Worm (Caenorhabditis elegans): ENCODE data around the gene che-12.
"Not testable (repeated sequence)": the region's sequence is repeated elsewhere in the genome, so short reads cannot be mapped to it uniquely, and the experiment has no call there.

The che-12 gene

DNA sequence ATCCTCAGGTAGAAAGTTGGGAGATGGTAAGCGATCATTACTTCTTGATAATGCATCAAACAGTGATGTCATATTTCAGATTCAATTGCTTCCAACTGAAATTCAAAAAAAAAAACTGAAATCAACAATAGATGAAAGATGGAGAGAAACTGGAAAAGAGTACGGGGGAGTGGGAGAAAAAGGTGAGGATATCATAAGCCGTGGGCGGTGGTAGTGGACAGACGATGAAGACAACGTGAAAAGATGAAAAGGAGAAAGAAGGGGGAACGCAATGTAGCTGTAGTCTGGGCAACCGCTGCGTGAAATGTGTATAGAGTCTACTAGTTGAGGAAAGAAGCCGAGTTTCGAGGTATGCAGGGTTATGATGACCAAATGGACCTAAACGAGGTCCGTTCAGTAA lies at the start of gene che-12:
Gene che-12 (minus strand): TSS at position 101 of the 400 bp plus-strand sequence.
- TF ChIP-seq dao-5 (tag; optimal IDR thresholded peaks at IDR 0.05), result no peak
- no peak for TF ChIP-seq him-1 (tag; optimal IDR thresholded peaks at IDR 0.05)
- no peak for TF ChIP-seq W03F9.2 (tag; optimal IDR thresholded peaks at IDR 0.05)

DNA sequence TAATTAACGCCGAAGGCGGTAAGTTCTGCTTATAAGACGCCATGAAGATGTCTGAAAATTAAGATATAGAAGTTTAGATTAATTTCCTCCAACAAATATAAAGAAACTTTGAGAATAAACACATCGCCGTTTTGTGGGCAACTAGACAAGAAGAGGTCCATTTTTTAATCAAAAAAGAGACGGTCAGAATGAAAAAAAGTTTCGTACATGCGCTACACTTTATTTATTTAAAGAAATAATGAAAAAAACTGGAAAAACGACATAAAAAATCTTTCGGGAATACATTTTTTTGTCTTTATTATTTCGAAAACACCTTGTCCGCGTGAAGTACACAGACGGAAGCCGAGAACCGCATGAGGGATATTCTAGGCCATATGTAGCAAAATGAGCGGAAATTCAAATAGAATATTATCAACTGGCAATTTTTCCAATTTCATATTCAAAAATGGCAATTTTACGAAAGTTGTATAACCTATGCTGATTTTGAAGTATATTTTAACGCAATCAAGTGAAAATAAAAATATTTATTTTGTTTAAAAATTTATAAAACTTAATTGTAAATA lies 48.7 kb upstream of the che-12 start, which contains the start of gene sluh-7:
Gene sluh-7 (minus strand): TSS at position 51 of the 563 bp plus-strand sequence.
- no peak for TF ChIP-seq dao-5 (tag; optimal IDR thresholded peaks at IDR 0.05)
- TF ChIP-seq him-1 (tag; optimal IDR thresholded peaks at IDR 0.05), result peak; percentile 32
- TF ChIP-seq W03F9.2 (tag; optimal IDR thresholded peaks at IDR 0.05), result peak; percentile 86

DNA sequence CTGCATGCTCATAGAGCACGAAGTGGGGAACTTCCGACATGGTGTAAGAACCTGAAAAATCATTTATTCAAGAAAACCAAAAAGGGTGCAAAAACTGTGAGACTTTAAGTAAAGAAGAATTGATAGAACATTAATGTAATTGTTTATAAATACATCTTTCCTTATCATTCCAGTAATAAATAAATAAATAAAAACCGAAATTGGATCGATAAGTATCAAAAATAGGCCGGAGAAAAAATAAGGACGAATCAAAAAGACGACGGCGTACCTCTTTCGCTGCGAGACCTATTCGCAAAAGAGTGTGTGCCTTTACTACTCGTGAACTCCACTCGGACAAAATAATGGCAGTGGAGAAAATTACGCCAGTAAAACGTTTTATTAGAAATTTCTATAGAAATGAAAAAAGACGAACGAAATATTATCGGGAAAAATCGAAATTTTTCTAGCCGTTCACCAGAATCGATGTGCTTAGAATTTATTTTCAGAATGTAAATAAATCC lies 45.8 kb upstream of the che-12 start, which contains the start of gene nol-56:
Gene nol-56 (minus strand): TSS at position 51 of the 500 bp plus-strand sequence.
- TF ChIP-seq dao-5 (tag; optimal IDR thresholded peaks at IDR 0.05), result no peak
- TF ChIP-seq him-1 (tag; optimal IDR thresholded peaks at IDR 0.05), result peak; percentile 28
- peak; percentile 93 for TF ChIP-seq W03F9.2 (tag; optimal IDR thresholded peaks at IDR 0.05)

DNA sequence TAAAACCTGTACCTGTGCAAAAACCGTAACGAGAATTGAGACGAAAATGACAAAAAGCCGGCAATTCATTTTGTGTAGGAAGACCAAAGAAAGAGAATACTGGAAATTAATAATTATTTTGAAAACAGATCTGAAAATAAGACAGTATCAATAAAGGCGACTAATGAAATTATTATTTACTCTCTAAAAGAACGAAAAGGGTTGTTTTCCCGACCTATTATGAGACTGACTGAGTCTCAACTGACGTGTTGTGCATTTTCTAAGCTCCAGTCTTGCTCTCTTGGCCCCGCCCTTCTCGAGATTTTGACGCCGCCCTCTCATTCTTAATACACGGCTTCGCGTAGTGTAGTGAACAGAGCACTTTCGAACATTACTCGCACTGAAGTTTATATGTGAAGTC lies 42.9 kb upstream of the che-12 start, which contains the start of gene K07C5.9:
Gene K07C5.9 (minus strand): TSS at position 101 of the 400 bp plus-strand sequence.
- TF ChIP-seq W03F9.2 (tag; optimal IDR thresholded peaks at IDR 0.05) (no peak), him-1 (tag; optimal IDR thresholded peaks at IDR 0.05) (no peak), dao-5 (tag; optimal IDR thresholded peaks at IDR 0.05) (no peak)

DNA sequence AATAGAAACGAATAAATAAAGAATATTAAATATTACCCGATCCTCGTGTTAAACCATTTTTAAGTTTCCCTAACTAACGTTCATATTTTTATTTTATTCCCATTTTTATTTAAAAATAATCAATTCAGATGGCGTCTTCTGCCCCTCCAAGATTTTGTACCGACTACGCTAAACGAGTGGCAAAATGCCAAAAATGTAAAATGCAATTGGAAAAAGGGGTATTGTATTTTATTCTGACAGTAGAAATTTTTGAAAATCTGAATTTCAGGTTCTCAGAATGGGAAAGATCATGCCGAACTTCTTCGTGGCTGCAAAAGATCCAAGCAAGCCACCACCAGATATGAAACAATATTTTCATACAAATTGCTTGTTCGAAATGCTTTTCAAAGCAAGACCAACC lies 35.7 kb upstream of the che-12 start, which contains the start of gene K07C5.3:
Gene K07C5.3 (plus strand): TSS at position 129 of the 400 bp plus-strand sequence.
- TF ChIP-seq him-1 (tag; optimal IDR thresholded peaks at IDR 0.05) (no peak), W03F9.2 (tag; optimal IDR thresholded peaks at IDR 0.05) (no peak), dao-5 (tag; optimal IDR thresholded peaks at IDR 0.05) (no peak)

DNA sequence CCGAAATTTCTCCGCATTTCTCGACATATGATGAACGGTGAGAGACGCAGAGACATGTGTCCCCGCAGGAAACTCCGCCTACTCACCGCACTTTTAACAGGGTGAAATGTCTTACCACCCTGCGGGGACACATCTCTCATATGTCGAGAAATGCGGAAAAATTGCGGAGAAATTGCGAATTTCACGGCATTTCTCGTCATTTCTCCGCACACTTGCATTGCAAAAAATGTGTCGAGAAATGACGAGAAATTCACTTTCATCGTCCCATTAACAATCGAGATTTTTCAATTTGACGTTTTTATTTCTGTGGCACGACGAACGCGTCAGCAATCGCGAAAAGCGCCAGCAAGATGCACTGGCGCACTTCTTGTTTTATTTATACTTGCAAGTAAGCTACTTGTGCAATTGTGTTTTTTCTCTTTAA lies 34.7 kb upstream of the che-12 start, which contains the start of gene K07C5.13:
Gene K07C5.13 (plus strand): TSS at position 151 of the 424 bp plus-strand sequence.
- TF ChIP-seq W03F9.2, dao-5, him-1 (tag; optimal IDR thresholded peaks at IDR 0.05): not testable (repeated sequence)

DNA sequence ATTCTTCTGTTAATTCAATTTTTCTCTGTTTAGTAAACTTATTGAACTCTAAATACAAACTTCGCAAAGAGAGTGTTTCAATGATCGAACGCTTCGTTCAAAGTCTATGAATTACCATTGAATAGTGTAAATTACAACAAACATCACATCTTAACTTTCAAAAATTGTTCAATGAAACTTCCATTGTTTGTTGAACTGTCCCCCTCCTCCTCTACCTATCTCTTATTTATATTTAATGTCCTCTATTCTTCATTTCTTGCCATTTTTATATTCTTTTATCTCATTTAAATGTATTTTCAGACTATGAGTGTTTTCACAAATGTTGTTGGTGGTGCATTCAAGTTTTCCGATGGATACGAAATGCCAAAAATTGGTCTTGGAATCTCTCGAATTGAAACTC lies 32.0 kb upstream of the che-12 start, which contains the start of gene K07C5.2:
Gene K07C5.2 (plus strand): TSS at position 301 of the 400 bp plus-strand sequence.
- no peak for TF ChIP-seq W03F9.2 (tag; optimal IDR thresholded peaks at IDR 0.05)
- no peak for TF ChIP-seq dao-5 (tag; optimal IDR thresholded peaks at IDR 0.05)
- no peak for TF ChIP-seq him-1 (tag; optimal IDR thresholded peaks at IDR 0.05)

DNA sequence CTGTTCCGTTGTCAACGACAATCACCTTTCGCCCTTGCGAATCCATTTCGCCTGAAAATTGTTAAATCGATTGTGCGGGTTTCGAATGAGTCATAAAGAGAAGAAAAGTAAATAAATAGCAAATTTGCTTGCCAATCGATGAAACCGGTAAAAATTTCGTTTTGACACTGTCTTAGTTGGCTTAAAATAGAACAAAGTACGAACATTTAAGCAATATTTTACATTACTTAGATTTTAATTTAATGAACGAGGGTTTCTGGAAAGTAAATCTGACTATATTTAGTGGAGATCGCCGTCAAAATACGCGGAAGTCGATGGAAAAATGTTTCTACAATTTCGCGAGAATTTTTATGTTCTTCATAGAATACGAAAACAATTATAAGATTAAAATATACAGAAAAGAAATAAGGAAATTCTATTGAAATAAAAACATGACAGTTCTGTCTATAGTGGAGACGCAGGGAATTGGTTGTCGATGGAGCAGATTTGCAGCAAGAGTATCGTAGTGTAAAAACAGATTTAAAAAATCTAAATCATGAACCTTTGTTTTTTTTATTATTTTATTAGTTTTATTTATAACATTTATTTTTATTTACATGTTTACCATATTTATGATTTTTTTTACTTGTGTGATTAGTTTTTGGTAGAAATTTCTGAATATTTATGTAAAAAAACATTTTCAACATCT lies 31.3 kb upstream of the che-12 start, which contains the start of gene arx-2:
Gene arx-2 (minus strand): TSS at position 51 of the 688 bp plus-strand sequence.
- TF ChIP-seq him-1 (tag; optimal IDR thresholded peaks at IDR 0.05), result no peak
- no peak for TF ChIP-seq dao-5 (tag; optimal IDR thresholded peaks at IDR 0.05)
- peak; percentile 90 for TF ChIP-seq W03F9.2 (tag; optimal IDR thresholded peaks at IDR 0.05)

DNA sequence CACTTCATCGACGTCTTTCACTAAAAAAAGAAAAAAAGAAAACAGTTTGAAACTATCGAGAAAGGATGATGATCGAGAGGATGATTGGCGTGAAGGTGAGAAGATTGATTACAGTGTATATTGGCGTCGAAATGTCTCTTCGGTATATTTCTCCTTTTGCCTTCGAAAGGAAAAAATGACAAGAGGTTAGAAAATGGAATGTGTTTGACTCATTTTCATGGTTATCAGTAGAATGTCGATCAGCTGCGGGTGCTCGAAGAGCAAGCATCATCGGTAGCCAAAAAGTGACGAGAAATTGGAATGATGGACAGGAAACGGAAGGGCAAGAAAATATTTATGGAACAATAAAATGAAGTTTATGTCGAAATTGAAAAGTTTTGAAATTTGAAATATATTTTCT lies 26.7 kb upstream of the che-12 start:
- TF ChIP-seq dao-5 (tag; optimal IDR thresholded peaks at IDR 0.05) (no peak), him-1 (tag; optimal IDR thresholded peaks at IDR 0.05) (no peak), W03F9.2 (tag; optimal IDR thresholded peaks at IDR 0.05) (no peak)

DNA sequence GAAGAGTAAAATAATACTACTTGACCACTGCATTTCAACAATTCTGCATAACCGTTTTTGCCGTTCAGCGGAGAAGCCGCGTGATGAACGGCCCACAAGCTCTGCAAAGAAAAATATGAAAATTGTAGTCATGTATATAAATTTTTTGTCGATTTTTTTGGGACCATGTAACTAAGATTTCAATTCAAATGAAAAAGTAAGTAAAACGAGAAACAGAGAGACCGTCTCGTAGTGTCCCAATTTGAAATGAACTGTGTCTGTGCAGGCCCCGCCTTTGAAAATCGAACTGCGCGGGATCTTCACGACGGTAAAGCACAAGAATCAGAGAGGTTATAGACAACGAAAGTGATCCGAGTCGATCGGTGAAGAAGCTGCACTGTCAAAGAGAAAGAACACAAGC lies 24.8 kb upstream of the che-12 start, which contains the start of gene crm-1:
Gene crm-1 (minus strand): TSS at position 101 of the 400 bp plus-strand sequence.
- TF ChIP-seq W03F9.2 (tag; optimal IDR thresholded peaks at IDR 0.05), result no peak
- TF ChIP-seq dao-5 (tag; optimal IDR thresholded peaks at IDR 0.05), result no peak
- no peak for TF ChIP-seq him-1 (tag; optimal IDR thresholded peaks at IDR 0.05)

DNA sequence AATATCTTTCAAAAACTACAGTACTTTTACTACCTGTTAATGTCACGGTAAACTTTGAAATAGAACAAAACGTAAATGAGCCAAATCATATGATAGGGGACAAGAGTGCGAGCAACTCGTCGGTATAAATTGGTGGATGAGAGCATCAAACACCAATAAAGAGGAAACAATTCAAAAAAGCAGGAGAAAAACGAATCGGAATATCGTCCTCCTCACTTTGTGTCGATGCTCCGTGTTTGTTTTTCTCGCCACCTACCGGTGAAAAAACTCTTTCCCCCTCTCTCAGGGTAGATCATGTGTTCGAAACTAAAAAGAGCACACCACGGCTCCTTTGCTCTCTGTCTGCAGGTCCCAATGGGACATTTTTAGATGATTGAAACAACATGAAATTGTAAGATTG lies 20.9 kb upstream of the che-12 start:
- TF ChIP-seq W03F9.2 (tag; optimal IDR thresholded peaks at IDR 0.05) (no peak), him-1 (tag; optimal IDR thresholded peaks at IDR 0.05) (no peak), dao-5 (tag; optimal IDR thresholded peaks at IDR 0.05) (no peak)

DNA sequence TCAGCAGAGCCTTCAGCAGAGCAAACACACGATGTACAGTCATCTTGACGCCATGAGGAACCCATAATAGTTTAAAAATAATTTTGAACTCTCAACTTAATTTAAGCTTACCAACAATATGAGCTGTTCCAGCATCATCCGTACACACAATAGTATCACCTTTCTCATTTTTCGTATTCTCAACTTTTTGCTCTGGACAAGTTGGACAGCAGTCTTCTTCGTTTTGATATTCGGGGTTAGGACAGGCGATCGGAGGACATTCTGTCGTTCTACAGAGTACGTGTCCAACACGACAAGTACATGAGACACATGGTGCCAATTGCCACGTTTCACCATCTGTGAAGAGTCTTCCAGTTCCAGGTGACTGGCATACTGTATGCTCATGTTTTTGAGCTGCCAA lies 16.4 kb upstream of the che-12 start:
- TF ChIP-seq dao-5 (tag; optimal IDR thresholded peaks at IDR 0.05) (no peak), W03F9.2 (tag; optimal IDR thresholded peaks at IDR 0.05) (no peak), him-1 (tag; optimal IDR thresholded peaks at IDR 0.05) (no peak)

DNA sequence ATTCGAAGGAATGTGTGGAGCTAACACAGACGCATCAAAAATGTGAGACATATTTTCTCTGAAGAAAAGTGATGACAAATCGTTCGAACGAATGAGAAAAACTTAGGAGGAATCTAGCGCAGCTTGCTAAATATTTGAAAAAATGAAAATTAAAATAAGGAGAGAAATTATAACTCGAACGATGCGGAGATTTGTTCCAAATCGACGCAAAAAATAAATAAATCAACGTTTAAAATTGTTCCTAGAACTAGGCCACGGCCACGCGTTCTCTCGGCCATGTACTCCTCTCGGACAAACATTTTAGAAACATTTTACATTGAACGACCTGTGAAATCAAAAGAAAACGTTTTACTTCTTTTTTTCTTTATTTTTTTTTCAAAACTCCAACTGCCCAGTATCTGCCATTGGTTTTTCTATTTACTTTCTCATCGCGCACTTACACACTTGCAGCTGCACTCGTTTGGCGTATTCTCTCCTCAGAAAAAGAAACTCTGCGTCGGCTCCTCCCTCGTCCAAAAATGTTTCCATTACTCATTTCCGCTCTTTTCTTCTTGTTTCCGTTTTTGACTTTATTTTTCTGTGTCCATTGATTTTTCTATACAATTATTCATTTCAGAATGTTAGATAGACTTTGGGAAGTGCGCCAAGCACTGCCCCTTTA lies 13.0 kb upstream of the che-12 start, which contains the start of the genes gna-1 and B0024.13:
Gene gna-1 (minus strand): TSS at position 51 of the 661 bp plus-strand sequence.
Gene B0024.13 (plus strand): TSS at position 611 of the 661 bp plus-strand sequence.
- no peak for TF ChIP-seq W03F9.2 (tag; optimal IDR thresholded peaks at IDR 0.05)
- TF ChIP-seq him-1 (tag; optimal IDR thresholded peaks at IDR 0.05), result no peak
- no peak for TF ChIP-seq dao-5 (tag; optimal IDR thresholded peaks at IDR 0.05)
